Worm (Caenorhabditis elegans) whole organism, mixed stage, embryonic: ENCODE data around the gene Y11D7A.19.

ENCODE experiments used
- flh-1 ChIP-seq: fragments of 200-800 bp; sonication (Bioruptor generic); optimal IDR thresholded peaks from 2 replicates; lab custom pipeline; 2018; ENCODE audit warnings: mild to moderate bottlenecking, missing genetic modification characterization, moderate library complexity, missing compliant biosample characterization
- lin-13 ChIP-seq: fragments of 150-350 bp; optimal IDR thresholded peaks from 2 replicates; lab custom pipeline; 2014; ENCODE audit warnings: missing biosample characterization, missing genetic modification characterization
- nhr-28 ChIP-seq: fragments of 150-350 bp; optimal IDR thresholded peaks from 2 replicates; lab custom pipeline; 2014; ENCODE audit warnings: missing biosample characterization, missing genetic modification characterization
- nhr-76 ChIP-seq: sonication (generic microtip); optimal IDR thresholded peaks from 2 replicates; lab custom pipeline; 2017; ENCODE audit warnings: missing biosample characterization, missing genetic modification characterization
- unc-62 ChIP-seq: fragments of 150-350 bp; optimal IDR thresholded peaks from 2 replicates; lab custom pipeline; 2014; ENCODE audit warnings: missing biosample characterization, missing genetic modification reagents, missing genetic modification characterization

DNA sequence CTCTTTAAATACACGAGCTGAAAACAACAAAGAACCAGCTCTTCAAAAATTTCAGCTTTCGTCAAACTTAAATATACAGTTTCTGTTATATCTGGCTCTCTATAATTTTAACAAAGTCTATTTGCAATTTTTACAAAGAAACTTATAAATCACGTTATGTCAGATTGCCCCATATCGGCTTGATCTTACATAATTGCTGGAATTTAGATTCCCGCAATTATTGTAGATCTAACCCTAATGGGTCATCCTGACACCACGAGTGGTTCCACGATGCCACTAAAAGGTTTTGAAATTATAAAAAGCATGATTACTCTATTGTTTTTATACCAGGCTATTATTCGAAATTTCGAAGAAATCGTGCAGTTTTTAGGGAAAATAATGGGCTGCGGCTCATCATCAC, 15.3 kb downstream of the Y11D7A.19 start, which contains the start of gene Y11D7A.8:
- TF ChIP-seq unc-62 (no peak), nhr-76 (tag; lab: Kevin White, UChicago) (no peak), lin-13 (no peak), flh-1 (no peak), nhr-28 (tag; lab: Kevin White, UChicago) (no peak)
